Fruit fly (Drosophila melanogaster) whole organism, embryonic: ENCODE measurements around the gene SK.

ENCODE experiments used
- Atf3 ChIP-seq: fragments of 200-800 bp; sonication (Bioruptor generic); optimal IDR thresholded peaks from 3 replicates; lab custom pipeline; 2016; ENCODE audit warnings: missing biosample characterization, missing genetic modification characterization
- Bgb ChIP-seq: fragments of 200-800 bp; sonication (Bioruptor generic); IDR thresholded peaks from 2 replicates; pipeline ENCODE4 v1.3.6; 2022; ENCODE audit warnings: missing biosample characterization, missing genetic modification characterization; ENCODE audit not compliant: partially characterized antibody
- CG10462 ChIP-seq: fragments of 200-800 bp; sonication (Bioruptor generic); optimal IDR thresholded peaks from 2 replicates; lab custom pipeline; 2016; ENCODE audit warnings: missing biosample characterization, missing genetic modification characterization
- CG10543 ChIP-seq: fragments of 200-800 bp; sonication (Bioruptor generic); optimal IDR thresholded peaks from 3 replicates; lab custom pipeline; 2017; ENCODE audit warnings: missing biosample characterization, mild to moderate bottlenecking, missing genetic modification characterization, moderate library complexity
- CG11560 ChIP-seq: fragments of 200-800 bp; sonication (Bioruptor generic); IDR thresholded peaks from 3 replicates; pipeline ENCODE4 v1.3.6; 2022; ENCODE audit warnings: missing biosample characterization, missing genetic modification characterization
- CG11723 ChIP-seq: fragments of 200-800 bp; sonication (Bioruptor generic); optimal IDR thresholded peaks from 2 replicates; lab custom pipeline; 2017; ENCODE audit warnings: missing biosample characterization, mild to moderate bottlenecking, missing genetic modification characterization
- CG13296 ChIP-seq: fragments of 200-800 bp; sonication (Bioruptor generic); optimal IDR thresholded peaks from 3 replicates; lab custom pipeline; 2018; ENCODE audit warnings: missing biosample characterization, mild to moderate bottlenecking, missing genetic modification characterization
- CG14860 ChIP-seq: fragments of 200-800 bp; sonication (Bioruptor generic); IDR thresholded peaks from 3 replicates; pipeline ENCODE4 v1.3.6; 2022; ENCODE audit warnings: missing biosample characterization, missing genetic modification characterization; ENCODE audit not compliant: partially characterized antibody
- CG16863 ChIP-seq: fragments of 200-800 bp; sonication (Bioruptor generic); optimal IDR thresholded peaks from 3 replicates; lab custom pipeline; 2016; ENCODE audit warnings: missing biosample characterization, missing genetic modification characterization
- CG17328 ChIP-seq: fragments of 200-800 bp; sonication (Bioruptor generic); IDR thresholded peaks from 2 replicates; pipeline ENCODE4 v1.3.6; 2022; ENCODE audit warnings: missing biosample characterization, missing genetic modification characterization
- CG2712 ChIP-seq: fragments of 200-800 bp; optimal IDR thresholded peaks from 3 replicates; lab custom pipeline; 2019; ENCODE audit warnings: missing biosample characterization, mild to moderate bottlenecking, missing genetic modification characterization, moderate library complexity
- CG30403 ChIP-seq: fragments of 200-800 bp; sonication (Bioruptor generic); optimal IDR thresholded peaks from 3 replicates; lab custom pipeline; 2016; ENCODE audit warnings: missing biosample characterization, missing genetic modification characterization
- CG31365 ChIP-seq: fragments of 200-800 bp; sonication (Bioruptor generic); optimal IDR thresholded peaks from 2 replicates; lab custom pipeline; 2018; ENCODE audit warnings: missing biosample characterization, mild to moderate bottlenecking, missing genetic modification characterization
- CG3163 ChIP-seq: fragments of 200-800 bp; sonication (Bioruptor generic); optimal IDR thresholded peaks from 3 replicates; lab custom pipeline; 2016; ENCODE audit warnings: missing biosample characterization, missing genetic modification characterization
- CG34224 ChIP-seq: fragments of 200-800 bp; sonication (Bioruptor generic); IDR thresholded peaks from 3 replicates; pipeline ENCODE4 v1.3.6; 2022; ENCODE audit warnings: missing biosample characterization, missing genetic modification characterization; ENCODE audit not compliant: partially characterized antibody
- CG4707 ChIP-seq: fragments of 200-800 bp; sonication (Bioruptor generic); optimal IDR thresholded peaks from 2 replicates; lab custom pipeline; 2018; ENCODE audit warnings: missing biosample characterization, mild to moderate bottlenecking, missing genetic modification characterization, moderate library complexity
- CG6254 ChIP-seq: fragments of 200-800 bp; sonication (Bioruptor generic); optimal IDR thresholded peaks from 3 replicates; lab custom pipeline; 2017; ENCODE audit warnings: mild to moderate bottlenecking, missing biosample characterization, missing genetic modification reagents, missing genetic modification characterization
- CG6272 ChIP-seq: fragments of 200-800 bp; sonication (Bioruptor generic); IDR thresholded peaks from 2 replicates; pipeline ENCODE4 v1.3.6; 2022; ENCODE audit warnings: missing biosample characterization, missing genetic modification characterization
- CG6791 ChIP-seq: fragments of 200-800 bp; sonication (Bioruptor generic); IDR thresholded peaks from 3 replicates; pipeline ENCODE4 v1.3.6; 2022; ENCODE audit warnings: missing biosample characterization, missing genetic modification characterization; ENCODE audit not compliant: partially characterized antibody
- Ets97D ChIP-seq: fragments of 200-800 bp; sonication (Bioruptor generic); optimal IDR thresholded peaks from 3 replicates; lab custom pipeline; 2016; ENCODE audit warnings: missing biosample characterization, missing genetic modification characterization
- H2.0 ChIP-seq: fragments of 200-800 bp; sonication (Bioruptor generic); IDR thresholded peaks from 2 replicates; pipeline ENCODE4 v1.3.6; 2022; ENCODE audit warnings: missing biosample characterization, missing genetic modification characterization
- HLH4C ChIP-seq: fragments of 200-800 bp; sonication (Bioruptor generic); IDR thresholded peaks from 3 replicates; pipeline ENCODE4 v1.3.6; 2022; ENCODE audit warnings: missing biosample characterization, missing genetic modification characterization; ENCODE audit not compliant: partially characterized antibody
- HLH54F ChIP-seq: fragments of 200-800 bp; sonication (Bioruptor generic); optimal IDR thresholded peaks from 3 replicates; lab custom pipeline; 2016; ENCODE audit warnings: missing biosample characterization, missing genetic modification characterization
- HmgZ ChIP-seq: fragments of 200-800 bp; sonication (Bioruptor generic); optimal IDR thresholded peaks from 2 replicates; lab custom pipeline; 2018; ENCODE audit warnings: missing biosample characterization, mild to moderate bottlenecking, missing genetic modification characterization
- NFAT ChIP-seq: fragments of 200-800 bp; sonication (Bioruptor generic); IDR thresholded peaks from 2 replicates; pipeline ENCODE4 v1.3.6; 2022; ENCODE audit warnings: missing biosample characterization, missing genetic modification characterization
- Nf-YA ChIP-seq: fragments of 200-800 bp; sonication (Bioruptor generic); IDR thresholded peaks from 2 replicates; pipeline ENCODE4 v1.3.6; 2022; ENCODE audit warnings: missing biosample characterization, missing genetic modification characterization
- Xbp1 ChIP-seq: fragments of 200-800 bp; sonication (Bioruptor generic); optimal IDR thresholded peaks from 3 replicates; lab custom pipeline; 2016; ENCODE audit warnings: missing biosample characterization, mild to moderate bottlenecking, missing genetic modification characterization
- ara ChIP-seq: fragments of 200-800 bp; sonication (Bioruptor generic); IDR thresholded peaks from 2 replicates; pipeline ENCODE4 v1.3.6; 2022; ENCODE audit warnings: missing biosample characterization, missing genetic modification characterization
- bsh ChIP-seq, 2 experiments: fragments of 200-800 bp; sonication (Bioruptor generic); optimal IDR thresholded peaks; 2 replicates each; lab custom pipeline; 2017 to 2018; ENCODE audit warnings: mild to moderate bottlenecking in 2 of 2, missing biosample characterization in 2 of 2, missing genetic modification characterization in 2 of 2, moderate library complexity in 1 of 2
- disco-r ChIP-seq: fragments of 200-800 bp; sonication (Bioruptor generic); optimal IDR thresholded peaks from 2 replicates; lab custom pipeline; 2016; ENCODE audit warnings: missing biosample characterization, missing genetic modification characterization
- dpn ChIP-seq, 2 experiments: fragments of 200-800 bp; sonication (Bioruptor generic); optimal IDR thresholded peaks; 3 replicates each; lab custom pipeline; 2016; ENCODE audit warnings: missing biosample characterization in 2 of 2, missing genetic modification characterization in 2 of 2
- ftz-f1 ChIP-seq: fragments of 200-800 bp; sonication (Bioruptor generic); optimal IDR thresholded peaks from 2 replicates; lab custom pipeline; 2016; ENCODE audit warnings: missing biosample characterization, missing genetic modification characterization
- gt ChIP-seq: fragments of 200-800 bp; sonication (Bioruptor generic); IDR thresholded peaks from 2 replicates; pipeline ENCODE4 v1.3.6; 2022; ENCODE audit warnings: missing biosample characterization, missing genetic modification characterization
- hkb ChIP-seq, 2 experiments: fragments of 200-800 bp in 1 of 2; fragments of >200 bp in 1 of 2; sonication (Bioruptor generic) in 1 of 2; IDR thresholded peaks in 1 of 2; optimal IDR thresholded peaks in 1 of 2; 2 replicates each; pipeline versions ENCODE4 v1.3.6 to Lab custom; 2017 to 2022; ENCODE audit warnings: missing biosample characterization in 1 of 2, missing genetic modification characterization in 1 of 2
- jumu ChIP-seq: fragments of 200-800 bp; sonication (Bioruptor generic); optimal IDR thresholded peaks from 3 replicates; lab custom pipeline; 2016; ENCODE audit warnings: missing biosample characterization, missing genetic modification characterization
- lilli ChIP-seq: fragments of 200-800 bp; sonication (Bioruptor generic); optimal IDR thresholded peaks from 3 replicates; lab custom pipeline; 2016; ENCODE audit warnings: missing biosample characterization, missing genetic modification characterization
- luna ChIP-seq: fragments of 200-800 bp; sonication (Bioruptor generic); optimal IDR thresholded peaks from 2 replicates; lab custom pipeline; 2016; ENCODE audit warnings: missing biosample characterization, missing genetic modification characterization
- nmo ChIP-seq: fragments of 200-800 bp; sonication (Bioruptor generic); optimal IDR thresholded peaks from 2 replicates; lab custom pipeline; 2018; ENCODE audit warnings: missing biosample characterization, mild to moderate bottlenecking, missing genetic modification characterization, moderate library complexity
- pfk ChIP-seq: fragments of 200-800 bp; sonication (Bioruptor generic); optimal IDR thresholded peaks from 2 replicates; lab custom pipeline; 2018; ENCODE audit warnings: missing biosample characterization, mild to moderate bottlenecking, missing genetic modification characterization, moderate library complexity
- pros ChIP-seq: fragments of 200-800 bp; sonication (Bioruptor generic); optimal IDR thresholded peaks from 3 replicates; lab custom pipeline; 2019; ENCODE audit warnings: missing biosample characterization, mild to moderate bottlenecking, missing genetic modification characterization, moderate library complexity
- sens ChIP-seq: fragments of 200-800 bp; sonication (Bioruptor generic); peaks from one replicate; lab custom pipeline; 2016; ENCODE audit warnings: missing biosample characterization, missing genetic modification characterization
- slbo ChIP-seq: fragments of 200-800 bp; sonication (Bioruptor generic); IDR thresholded peaks from 2 replicates; pipeline ENCODE4 v1.3.6; 2022; ENCODE audit warnings: missing biosample characterization, missing genetic modification characterization
- sob ChIP-seq: fragments of 200-800 bp; sonication (Bioruptor generic); IDR thresholded peaks from 2 replicates; pipeline ENCODE4 v1.3.6; 2022; ENCODE audit warnings: missing biosample characterization, missing genetic modification characterization
- stc ChIP-seq: fragments of 200-800 bp; sonication (Bioruptor generic); IDR thresholded peaks from 2 replicates; pipeline ENCODE4 v1.3.6; 2022; ENCODE audit warnings: missing biosample characterization, missing genetic modification characterization
- trem ChIP-seq: fragments of 200-800 bp; optimal IDR thresholded peaks from 3 replicates; lab custom pipeline; 2019; ENCODE audit warnings: missing biosample characterization, mild to moderate bottlenecking, missing genetic modification characterization, moderate library complexity
- tup ChIP-seq: fragments of 200-800 bp; sonication (Bioruptor generic); optimal IDR thresholded peaks from 2 replicates; lab custom pipeline; 2016; ENCODE audit warnings: missing biosample characterization, mild to moderate bottlenecking, missing genetic modification characterization, moderate library complexity
- wdn ChIP-seq: fragments of 200-800 bp; sonication (Bioruptor generic); IDR thresholded peaks from 2 replicates; pipeline ENCODE4 v1.3.6; 2022; ENCODE audit warnings: missing biosample characterization, missing genetic modification characterization
- zf30C ChIP-seq: fragments of 200-800 bp; sonication (Bioruptor generic); optimal IDR thresholded peaks from 3 replicates; lab custom pipeline; 2018; ENCODE audit warnings: missing biosample characterization, mild to moderate bottlenecking, missing genetic modification characterization

SK gene

DNA sequence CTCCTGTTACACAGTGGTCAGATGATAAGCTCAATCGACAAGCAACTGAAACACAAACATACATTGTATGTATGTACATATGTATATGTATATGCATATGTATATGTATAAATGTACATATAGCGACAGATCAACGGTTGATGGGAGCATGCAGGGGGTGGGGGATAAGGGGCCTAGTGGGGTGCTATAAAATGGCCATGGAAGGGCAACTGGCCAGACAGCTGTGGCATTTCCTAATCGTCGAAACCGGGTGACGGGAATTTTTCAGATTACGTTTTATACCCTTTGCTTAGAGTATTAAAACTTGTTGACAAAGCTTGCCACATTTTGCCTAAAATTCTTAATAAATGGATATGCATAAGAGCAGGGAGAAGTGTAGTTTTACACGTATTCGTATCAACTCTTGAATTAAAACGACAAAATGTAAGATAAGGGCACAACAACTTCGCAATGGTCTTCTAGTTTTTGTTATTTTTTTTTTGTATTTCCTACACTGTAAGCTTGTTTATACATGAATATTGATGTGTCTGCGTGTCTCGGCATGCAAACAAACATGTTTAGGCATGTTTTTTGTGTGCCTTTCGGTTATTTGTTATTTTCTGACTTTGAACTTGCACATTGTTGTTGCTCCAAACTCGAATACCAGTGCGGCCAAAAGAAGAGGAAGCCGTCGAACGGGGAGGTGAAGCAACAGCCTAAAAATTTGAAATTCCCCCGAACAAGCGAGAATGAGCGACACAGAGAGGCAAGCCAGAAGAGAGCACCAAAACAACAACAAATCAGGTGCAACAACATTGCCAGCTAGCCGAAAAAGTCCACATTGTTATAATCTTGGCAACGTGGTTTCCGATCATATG lies 79.2 kb downstream of the SK start (continued):
- TF ChIP-seq ftz-f1 (GFP tag; lab: Kevin White, UChicago) (no peak), CG13296 (GFP tag; lab: Kevin White, UChicago) (peak; percentile 68), wdn (GFP tag; lab: Robert Waterston, UW) (peak; percentile 76), lilli (peak; percentile 73), luna (GFP tag; lab: Kevin White, UChicago) (peak; percentile 28), gt (no peak), HLH54F (GFP tag; lab: Kevin White, UChicago) (peak; percentile 61), pros (GFP tag; lab: Kevin White, UChicago) (no peak), bsh (GFP tag; optimal IDR thresholded peaks at IDR 0.05; lab: Kevin White, UChicago) (peak; percentile 3 to 75), Ets97D (GFP tag; lab: Kevin White, UChicago) (peak; percentile 27), CG17328 (peak; percentile 78), CG6272 (peak; percentile 65), ara (peak; percentile 69), nmo (GFP tag; lab: Kevin White, UChicago) (peak; percentile 77), stc (GFP tag; lab: Robert Waterston, UW) (peak; percentile 81), HLH4C (no peak), CG2712 (tag; lab: Kevin White, UChicago) (peak; percentile 52), CG3163 (GFP tag; lab: Kevin White, UChicago) (peak; percentile 42), hkb (optimal IDR thresholded peaks at IDR 0.05; lab: Kevin White, UChicago) (no peak), hkb (GFP tag; IDR thresholded peaks at IDR 0.05; lab: Robert Waterston, UW) (peak; percentile 88), zf30C (GFP tag; lab: Kevin White, UChicago) (no peak), CG4707 (peak; percentile 59), tup (no peak), trem (no peak), Nf-YA (GFP tag; lab: Robert Waterston, UW) (peak; percentile 53), CG10462 (peak; percentile 39), CG11723 (GFP tag; lab: Kevin White, UChicago) (peak; percentile 16), dpn (GFP tag; optimal IDR thresholded peaks at IDR 0.05; lab: Kevin White, UChicago) (peak; percentile 69 to 76), Atf3 (GFP tag; lab: Kevin White, UChicago) (peak; percentile 10), Bgb (GFP tag; lab: Robert Waterston, UW) (no peak), CG30403 (GFP tag; lab: Kevin White, UChicago) (peak; percentile 78), CG14860 (GFP tag; lab: Robert Waterston, UW) (no peak), CG6254 (peak; percentile 6), NFAT (GFP tag; lab: Robert Waterston, UW) (peak; percentile 79), sob (GFP tag; lab: Robert Waterston, UW) (peak; percentile 79), CG16863 (GFP tag; lab: Kevin White, UChicago) (peak; percentile 60), H2.0 (GFP tag; lab: Robert Waterston, UW) (peak; percentile 73), CG31365 (tag; lab: Kevin White, UChicago) (no peak), HmgZ (tag; lab: Kevin White, UChicago) (peak; percentile 47), jumu (GFP tag; lab: Kevin White, UChicago) (peak; percentile 78), CG10543 (GFP tag; lab: Kevin White, UChicago) (peak; percentile 63), Xbp1 (peak; percentile 72), CG11560 (tag; lab: Robert Waterston, UW) (no peak), pfk (no peak), CG34224 (0 out of 3 replicates have a peak, but pooled peaks have one; percentile 13), sens (GFP tag; lab: Kevin White, UChicago) (peak; percentile 94), CG6791 (GFP tag; lab: Robert Waterston, UW) (no peak), slbo (GFP tag; lab: Robert Waterston, UW) (peak; percentile 80), disco-r (GFP tag; lab: Kevin White, UChicago) (peak; percentile 71)
